Fruit fly (Drosophila melanogaster): ENCODE results near the gene CG2310.

The CG2310 gene

dm6 chr3R:29458689-29459136, 34.6 kb downstream of the CG2310 start (continued):
- TF ChIP-seq CG9727 (GFP tag; optimal IDR thresholded peaks at IDR 0.05) (peak; percentile 56), CG3847 (GFP tag; IDR thresholded peaks at IDR 0.05) (no peak), ttk (GFP tag; IDR thresholded peaks at IDR 0.05) (peak; percentile 41; the same call in 1 of the 2 replicates), amos (GFP tag; IDR thresholded peaks at IDR 0.05; ENCODE audit: partially characterized antibody) (no peak), CG14860 (GFP tag; IDR thresholded peaks at IDR 0.05; ENCODE audit: partially characterized antibody) (no peak), bowl (GFP tag; IDR thresholded peaks at IDR 0.05) (no peak), mld (GFP tag; IDR thresholded peaks at IDR 0.05; ENCODE audit: partially characterized antibody) (no peak), hb (GFP tag; IDR thresholded peaks at IDR 0.05; ENCODE audit: partially characterized antibody) (no peak), cad (GFP tag; optimal IDR thresholded peaks at IDR 0.05) (no peak), CG8924 (tag; optimal IDR thresholded peaks at IDR 0.05) (peak; percentile 45), CG17186 (GFP tag; optimal IDR thresholded peaks at IDR 0.05) (no peak), Sox102F (GFP tag; optimal IDR thresholded peaks at IDR 0.05) (peak; percentile 75), trem (tag; optimal IDR thresholded peaks at IDR 0.05) (peak; percentile 26), HLH54F (GFP tag; optimal IDR thresholded peaks at IDR 0.05) (peak; percentile 22), Scr (GFP tag; IDR thresholded peaks at IDR 0.05; ENCODE audit: partially characterized antibody) (no peak), Oli (tag; optimal IDR thresholded peaks at IDR 0.05) (peak; percentile 61), Side (GFP tag; optimal IDR thresholded peaks at IDR 0.05) (peak; percentile 17), CG18619 (GFP tag; optimal IDR thresholded peaks at IDR 0.05) (no peak), jigr1 (GFP tag; IDR thresholded peaks at IDR 0.05) (no peak), CG4854 (GFP tag; optimal IDR thresholded peaks at IDR 0.05) (peak; percentile 37), CG1233 (GFP tag; optimal IDR thresholded peaks at IDR 0.05) (peak; percentile 46), CG13123 (GFP tag; optimal IDR thresholded peaks at IDR 0.05) (no peak), CG2116 (GFP tag; optimal IDR thresholded peaks at IDR 0.05) (no peak), lola (GFP tag; optimal IDR thresholded peaks at IDR 0.05) (peak in 1 of 3 experiments; percentile 71), onecut (GFP tag; IDR thresholded peaks at IDR 0.05) (no peak), CG13894 (tag; optimal IDR thresholded peaks at IDR 0.05) (no peak), sens-2 (GFP tag; IDR thresholded peaks at IDR 0.05) (no peak), CG10321 (GFP tag; IDR thresholded peaks at IDR 0.05) (no peak), Poxn (GFP tag; IDR thresholded peaks at IDR 0.05) (no peak), lmd (GFP tag; IDR thresholded peaks at IDR 0.05) (no peak; the same call in 1 of the 2 replicates), CG18764 (GFP tag; optimal IDR thresholded peaks at IDR 0.05) (peak; percentile 16), ind (GFP tag; optimal IDR thresholded peaks at IDR 0.05) (no peak), CG10267 (tag; optimal IDR thresholded peaks at IDR 0.05) (peak; percentile 36), CG31365 (tag; optimal IDR thresholded peaks at IDR 0.05) (no peak), ERR (GFP tag; optimal IDR thresholded peaks at IDR 0.05) (no peak), CG10209 (GFP tag; optimal IDR thresholded peaks at IDR 0.05) (peak; percentile 14), Myb (GFP tag; optimal IDR thresholded peaks at IDR 0.05) (no peak), Stat92E (GFP tag; optimal IDR thresholded peaks at IDR 0.05) (no peak), ara (GFP tag; IDR thresholded peaks at IDR 0.05) (no peak), fd102C (GFP tag; optimal IDR thresholded peaks at IDR 0.05) (no peak), Fer3 (tag; optimal IDR thresholded peaks at IDR 0.05) (no peak), CG32532 (GFP tag; IDR thresholded peaks at IDR 0.05) (no peak), crol (GFP tag; IDR thresholded peaks at IDR 0.05) (no peak), Meics (GFP tag; optimal IDR thresholded peaks at IDR 0.05) (no peak), ase (GFP tag; IDR thresholded peaks at IDR 0.05) (no peak), TFAM (GFP tag; optimal IDR thresholded peaks at IDR 0.05) (no peak), gsb (GFP tag; IDR thresholded peaks at IDR 0.05) (no peak), Sry-β (GFP tag; optimal IDR thresholded peaks at IDR 0.05) (no peak), crp (GFP tag; optimal IDR thresholded peaks at IDR 0.05) (no peak), dmrt11E (tag; optimal IDR thresholded peaks at IDR 0.05) (peak; percentile 77)
